Fruit fly (Drosophila melanogaster) whole organism, wandering third instar larva: ENCODE results near the gene Vha16-5.

Experiments used
- Hnf4 ChIP-seq: fragments of 200-800 bp; sonication (Bioruptor generic); optimal IDR thresholded peaks from 2 replicates; lab custom pipeline; 2016; ENCODE audit warnings: missing biosample characterization, mild to moderate bottlenecking, missing genetic modification characterization
- Hr83 ChIP-seq: fragments of 200-300 bp; sonication (Bioruptor generic); optimal IDR thresholded peaks from 2 replicates; lab custom pipeline; 2016; ENCODE audit warnings: missing biosample characterization, mild to moderate bottlenecking, missing genetic modification characterization, moderate library complexity; ENCODE audit not compliant: poor library complexity, severe bottlenecking
- Mio ChIP-seq: sonication (Bioruptor generic); optimal IDR thresholded peaks from 2 replicates; lab custom pipeline; 2016; ENCODE audit warnings: missing biosample characterization, missing genetic modification characterization
- dl ChIP-seq, 2 experiments: fragments of 175-275, 200-275 bp in 1 of 2; fragments of 200-275 bp in 1 of 2; sonication (Bioruptor generic); optimal IDR thresholded peaks; lab custom pipeline; 2018; ENCODE audit warnings: mild to moderate bottlenecking in 2 of 2, missing biosample characterization in 2 of 2, missing genetic modification characterization in 2 of 2, moderate library complexity in 2 of 2; ENCODE audit not compliant: partially characterized antibody in 2 of 2, insufficient read depth in 1 of 2
- foxo ChIP-seq, 2 experiments: fragments of 200-800 bp; sonication (Bioruptor generic); optimal IDR thresholded peaks; 2 replicates in 1 of 2; 3 replicates in 1 of 2; lab custom pipeline; 2016 to 2017; ENCODE audit warnings: missing biosample characterization in 2 of 2, missing genetic modification characterization in 2 of 2
- fru ChIP-seq: fragments of 200-800 bp; sonication (Bioruptor generic); optimal IDR thresholded peaks from 3 replicates; lab custom pipeline; 2016; ENCODE audit warnings: missing biosample characterization, mild to moderate bottlenecking, missing genetic modification characterization
- h ChIP-seq: fragments of 200-800 bp; sonication (Bioruptor generic); optimal IDR thresholded peaks from 3 replicates; lab custom pipeline; 2016; ENCODE audit warnings: missing biosample characterization, mild to moderate bottlenecking, missing genetic modification characterization
- pan ChIP-seq: fragments of >200 bp; optimal IDR thresholded peaks from 2 replicates; lab custom pipeline; 2017
- psq ChIP-seq: fragments of 200-800 bp; sonication (Bioruptor generic); optimal IDR thresholded peaks from 3 replicates; lab custom pipeline; 2017; ENCODE audit warnings: missing biosample characterization, mild to moderate bottlenecking, missing genetic modification characterization, moderate library complexity
- sage ChIP-seq: fragments of 200-800 bp; sonication (Bioruptor generic); optimal IDR thresholded peaks from 2 replicates; lab custom pipeline; 2016; ENCODE audit warnings: missing biosample characterization, mild to moderate bottlenecking, missing genetic modification characterization

- TF ChIP-seq Hr83 (peak; percentile 91), psq (GFP tag; lab: Kevin White, UChicago) (peak; percentile 41), Mio (no peak), fru (GFP tag; lab: Kevin White, UChicago) (no peak), h (GFP tag; lab: Kevin White, UChicago) (no peak), pan (lab: Kevin White, UChicago) (no peak), sage (GFP tag; lab: Kevin White, UChicago) (no peak), dl (GFP tag; optimal IDR thresholded peaks at IDR 0.05; lab: Kevin White, UChicago; ENCODE audit: insufficient read depth in 1 of 2, partially characterized antibody in 2 of 2) (peak; percentile 98 to 100), foxo (GFP tag; optimal IDR thresholded peaks at IDR 0.05; lab: Kevin White, UChicago) (no peak), Hnf4 (GFP tag; lab: Kevin White, UChicago) (no peak)
Observed at dm6 chr2L:10736993-10737756, at the start of gene Vha16-5, which contains the start of gene CG12299.
